Fruit fly (Drosophila melanogaster): ENCODE data around the gene chm.

- TF ChIP-seq CG17385 (GFP tag; optimal IDR thresholded peaks at IDR 0.05), result peak; percentile 68
- TF ChIP-seq CG2199 (GFP tag; IDR thresholded peaks at IDR 0.05), result no peak
- TF ChIP-seq CG6175 (GFP tag; IDR thresholded peaks at IDR 0.05), result no peak
- TF ChIP-seq HLH4C (GFP tag; IDR thresholded peaks at IDR 0.05; ENCODE audit: partially characterized antibody), result no peak
Measured at dm6 chr2L:7420305-7421287, 8.4 kb downstream of the chm start.

Measured in whole organism, embryonic.